Fruit fly (Drosophila melanogaster) whole organism, embryonic: ENCODE results near the gene Lsm12a.

ENCODE experiments used
- Atf6 ChIP-seq: fragments of 200-800 bp; sonication (Bioruptor generic); IDR thresholded peaks from 2 replicates; pipeline ENCODE4 v1.3.6; 2022; ENCODE audit warnings: missing biosample characterization, missing genetic modification characterization
- BtbVII ChIP-seq: fragments of 200-800 bp; sonication (Bioruptor generic); optimal IDR thresholded peaks from 3 replicates; lab custom pipeline; 2017; ENCODE audit warnings: missing biosample characterization, mild to moderate bottlenecking, missing genetic modification characterization
- CG14860 ChIP-seq: fragments of 200-800 bp; sonication (Bioruptor generic); IDR thresholded peaks from 3 replicates; pipeline ENCODE4 v1.3.6; 2022; ENCODE audit warnings: missing biosample characterization, missing genetic modification characterization; ENCODE audit not compliant: partially characterized antibody
- CG15073 ChIP-seq: fragments of 200-800 bp; sonication (Bioruptor generic); optimal IDR thresholded peaks from 2 replicates; lab custom pipeline; 2016; ENCODE audit warnings: missing biosample characterization, missing genetic modification characterization
- CG1647 ChIP-seq: fragments of 200-800 bp; sonication (Bioruptor generic); optimal IDR thresholded peaks from 3 replicates; lab custom pipeline; 2016; ENCODE audit warnings: missing biosample characterization, missing genetic modification characterization
- CG16779 ChIP-seq: fragments of 200-800 bp; sonication (Bioruptor generic); IDR thresholded peaks from 2 replicates; pipeline ENCODE4 v1.3.6; 2022; ENCODE audit warnings: missing biosample characterization, missing genetic modification characterization
- CG16815 ChIP-seq: fragments of 200-800 bp; sonication (Bioruptor generic); optimal IDR thresholded peaks from 3 replicates; lab custom pipeline; 2017; ENCODE audit warnings: missing biosample characterization, mild to moderate bottlenecking, missing genetic modification characterization
- CG1832 ChIP-seq: fragments of 200-800 bp; sonication (Bioruptor generic); optimal IDR thresholded peaks from 2 replicates; lab custom pipeline; 2017; ENCODE audit warnings: missing biosample characterization, mild to moderate bottlenecking, missing genetic modification characterization, inconsistent platforms
- CG18599 ChIP-seq: fragments of 200-800 bp; sonication (Bioruptor generic); optimal IDR thresholded peaks from 3 replicates; lab custom pipeline; 2017; ENCODE audit warnings: missing biosample characterization, missing genetic modification characterization, mild to moderate bottlenecking, moderate library complexity, missing genetic modification reagents
- CG18764 ChIP-seq: fragments of 200-800 bp; sonication (Bioruptor generic); optimal IDR thresholded peaks from 3 replicates; lab custom pipeline; 2016; ENCODE audit warnings: missing biosample characterization, missing genetic modification characterization
- CG2875 ChIP-seq: fragments of 200-800 bp; sonication (Bioruptor generic); optimal IDR thresholded peaks from 2 replicates; lab custom pipeline; 2017; ENCODE audit warnings: missing biosample characterization, mild to moderate bottlenecking, missing genetic modification characterization, missing genetic modification reagents
- CG30020 ChIP-seq: fragments of 200-800 bp; optimal IDR thresholded peaks from 2 replicates; lab custom pipeline; 2019; ENCODE audit warnings: missing biosample characterization, mild to moderate bottlenecking, missing genetic modification characterization, moderate library complexity
- CG3065 ChIP-seq: fragments of 200-800 bp; sonication (Bioruptor generic); optimal IDR thresholded peaks from 2 replicates; lab custom pipeline; 2016; ENCODE audit warnings: missing biosample characterization, missing genetic modification characterization
- CG7372 ChIP-seq: fragments of 200-800 bp; sonication (Bioruptor generic); IDR thresholded peaks from 2 replicates; pipeline ENCODE4 v1.3.6; 2022; ENCODE audit warnings: missing biosample characterization, missing genetic modification characterization
- CG7556 ChIP-seq: fragments of 200-800 bp; sonication (Bioruptor generic); optimal IDR thresholded peaks from 2 replicates; lab custom pipeline; 2017; ENCODE audit warnings: missing biosample characterization, mild to moderate bottlenecking, missing genetic modification characterization
- CG7745 ChIP-seq: fragments of 200-800 bp; sonication (Bioruptor generic); optimal IDR thresholded peaks from 2 replicates; lab custom pipeline; 2018; ENCODE audit warnings: missing biosample characterization, mild to moderate bottlenecking, missing genetic modification characterization, moderate library complexity
- CG8281 ChIP-seq: fragments of 200-800 bp; sonication (Bioruptor generic); optimal IDR thresholded peaks from 2 replicates; lab custom pipeline; 2018; ENCODE audit warnings: missing biosample characterization, mild to moderate bottlenecking, missing genetic modification characterization, moderate library complexity
- CG8478 ChIP-seq: fragments of >200 bp; optimal IDR thresholded peaks from 2 replicates; lab custom pipeline; 2018
- CTCF ChIP-seq: fragments of 200-800 bp; sonication (Bioruptor generic); optimal IDR thresholded peaks from 2 replicates; lab custom pipeline; 2017; ENCODE audit warnings: missing biosample characterization, mild to moderate bottlenecking, missing genetic modification characterization, moderate library complexity
- Doc2 ChIP-seq: fragments of 200-800 bp; sonication (Bioruptor generic); IDR thresholded peaks from 2 replicates; pipeline ENCODE4 v1.3.6; 2022; ENCODE audit warnings: missing biosample characterization, missing genetic modification characterization
- Dp ChIP-seq: fragments of 200-800 bp; sonication (Bioruptor generic); optimal IDR thresholded peaks from 2 replicates; lab custom pipeline; 2018; ENCODE audit warnings: missing biosample characterization, mild to moderate bottlenecking, missing genetic modification characterization, moderate library complexity
- Ets97D ChIP-seq: fragments of 200-800 bp; sonication (Bioruptor generic); optimal IDR thresholded peaks from 3 replicates; lab custom pipeline; 2016; ENCODE audit warnings: missing biosample characterization, missing genetic modification characterization
- Fer2 ChIP-seq: fragments of 200-800 bp; sonication (Bioruptor generic); optimal IDR thresholded peaks from 2 replicates; lab custom pipeline; 2018; ENCODE audit warnings: missing biosample characterization, mild to moderate bottlenecking, missing genetic modification characterization, moderate library complexity
- HmgD ChIP-seq: fragments of 200-800 bp; sonication (Bioruptor generic); optimal IDR thresholded peaks from 3 replicates; lab custom pipeline; 2016; ENCODE audit warnings: missing biosample characterization, missing genetic modification characterization
- Mrtf ChIP-seq: fragments of 200-800 bp; sonication (Bioruptor generic); IDR thresholded peaks from 3 replicates; pipeline ENCODE4 v1.3.6; 2022; ENCODE audit warnings: missing biosample characterization, missing genetic modification characterization
- NK7.1 ChIP-seq: fragments of 200-800 bp; sonication (Bioruptor generic); optimal IDR thresholded peaks from 3 replicates; lab custom pipeline; 2016; ENCODE audit warnings: missing biosample characterization, missing genetic modification characterization
- Pdp1 ChIP-seq, 2 experiments: fragments of 200-800 bp; sonication (Bioruptor generic); optimal IDR thresholded peaks; 3 replicates each; lab custom pipeline; 2016; ENCODE audit warnings: missing biosample characterization in 2 of 2, missing genetic modification characterization in 2 of 2, mild to moderate bottlenecking in 1 of 2, moderate library complexity in 1 of 2
- Rfx ChIP-seq: fragments of 200-800 bp; sonication (Bioruptor generic); IDR thresholded peaks from 2 replicates; pipeline ENCODE4 v1.3.6; 2022; ENCODE audit warnings: missing biosample characterization, missing genetic modification characterization
- Scr ChIP-seq: fragments of 200-800 bp; sonication (Bioruptor generic); IDR thresholded peaks from 2 replicates; pipeline ENCODE4 v1.3.6; 2022; ENCODE audit warnings: missing biosample characterization, missing genetic modification characterization; ENCODE audit not compliant: partially characterized antibody
- Sry-β ChIP-seq: fragments of 200-800 bp; sonication (Bioruptor generic); optimal IDR thresholded peaks from 2 replicates; lab custom pipeline; 2018; ENCODE audit warnings: missing biosample characterization, mild to moderate bottlenecking, missing genetic modification characterization, moderate library complexity
- Stat92E ChIP-seq, 3 experiments: fragments of >200 bp in 2 of 3; fragments of 200-800 bp in 1 of 3; sonication (Bioruptor generic) in 1 of 3; optimal IDR thresholded peaks; 2 replicates each; lab custom pipeline; 2017 to 2019; ENCODE audit warnings: missing biosample characterization in 3 of 3, missing genetic modification characterization in 3 of 3, mild to moderate bottlenecking in 1 of 3, moderate library complexity in 1 of 3
- Vsx1 ChIP-seq: fragments of 200-800 bp; sonication (Bioruptor generic); optimal IDR thresholded peaks from 2 replicates; lab custom pipeline; 2017; ENCODE audit warnings: missing biosample characterization, mild to moderate bottlenecking, missing genetic modification characterization, missing genetic modification reagents
- ac ChIP-seq: fragments of 200-800 bp; sonication (Bioruptor generic); optimal IDR thresholded peaks from 3 replicates; lab custom pipeline; 2017; ENCODE audit warnings: missing biosample characterization, mild to moderate bottlenecking, missing genetic modification characterization
- bbx ChIP-seq: fragments of 200-800 bp; sonication (Bioruptor generic); IDR thresholded peaks from 2 replicates; pipeline ENCODE4 v1.3.6; 2022; ENCODE audit warnings: missing biosample characterization, missing genetic modification characterization; ENCODE audit not compliant: partially characterized antibody
- chm ChIP-seq: fragments of 200-800 bp; sonication (Bioruptor generic); IDR thresholded peaks from 2 replicates; pipeline ENCODE4 v1.3.6; 2022; ENCODE audit warnings: missing biosample characterization, missing genetic modification characterization
- cwo ChIP-seq: fragments of 200-800 bp; sonication (Bioruptor generic); optimal IDR thresholded peaks from 3 replicates; lab custom pipeline; 2017; ENCODE audit warnings: missing biosample characterization, missing genetic modification characterization, mild to moderate bottlenecking, moderate library complexity, missing genetic modification reagents
- dimm ChIP-seq: fragments of 200-800 bp; sonication (Bioruptor generic); IDR thresholded peaks from 2 replicates; pipeline ENCODE4 v1.3.6; 2022; ENCODE audit warnings: missing biosample characterization, missing genetic modification characterization
- klu ChIP-seq: fragments of 200-800 bp; sonication (Bioruptor generic); IDR thresholded peaks from 2 replicates; pipeline ENCODE4 v1.3.6; 2022; ENCODE audit warnings: missing biosample characterization, missing genetic modification characterization
- p53 ChIP-seq: fragments of 200-800 bp; sonication (Bioruptor generic); optimal IDR thresholded peaks from 2 replicates; lab custom pipeline; 2016; ENCODE audit warnings: missing biosample characterization, missing genetic modification characterization
- prd ChIP-seq, 3 experiments: fragments of >200 bp in 2 of 3; fragments of 200-800 bp in 1 of 3; sonication (Bioruptor generic) in 1 of 3; optimal IDR thresholded peaks in 2 of 3; IDR thresholded peaks in 1 of 3; 2 replicates in 2 of 3; 3 replicates in 1 of 3; pipeline versions ENCODE4 v1.3.6 to Lab custom; 2017 to 2022; ENCODE audit warnings: missing biosample characterization in 1 of 3, missing genetic modification characterization in 1 of 3
- psq ChIP-seq: fragments of 200-800 bp; sonication (Bioruptor generic); optimal IDR thresholded peaks from 2 replicates; lab custom pipeline; 2017; ENCODE audit warnings: missing biosample characterization, missing genetic modification characterization
- sima ChIP-seq: fragments of 200-800 bp; sonication (Bioruptor generic); optimal IDR thresholded peaks from 2 replicates; lab custom pipeline; 2016; ENCODE audit warnings: missing biosample characterization, missing genetic modification characterization
- sisA ChIP-seq: fragments of 200-800 bp; sonication (Bioruptor generic); IDR thresholded peaks from 2 replicates; pipeline ENCODE4 v1.3.6; 2022; ENCODE audit warnings: missing biosample characterization, missing genetic modification characterization
- sna ChIP-seq: fragments of 200-800 bp; sonication (Bioruptor generic); IDR thresholded peaks from 2 replicates; pipeline ENCODE4 v1.3.6; 2022; ENCODE audit warnings: missing biosample characterization, missing genetic modification characterization; ENCODE audit not compliant: partially characterized antibody
- tgo ChIP-seq: fragments of 200-800 bp; sonication (Bioruptor generic); IDR thresholded peaks from 3 replicates; pipeline ENCODE4 v1.3.6; 2022; ENCODE audit warnings: missing biosample characterization, missing genetic modification characterization
- tin ChIP-seq: fragments of 200-800 bp; sonication (Bioruptor generic); optimal IDR thresholded peaks from 3 replicates; lab custom pipeline; 2016; ENCODE audit warnings: missing biosample characterization, missing genetic modification characterization
- tio ChIP-seq: fragments of 200-800 bp; sonication (Bioruptor generic); optimal IDR thresholded peaks from 2 replicates; lab custom pipeline; 2017; ENCODE audit warnings: missing biosample characterization, missing genetic modification characterization, inconsistent platforms
- tll ChIP-seq, 2 experiments: fragments of 200-800 bp in 1 of 2; fragments of >200 bp in 1 of 2; sonication (Bioruptor generic) in 1 of 2; optimal IDR thresholded peaks; 2 replicates each; lab custom pipeline; 2017 to 2019; ENCODE audit warnings: missing biosample characterization in 2 of 2, missing genetic modification characterization in 2 of 2, mild to moderate bottlenecking in 1 of 2, moderate library complexity in 1 of 2
- wek ChIP-seq: fragments of 200-800 bp; sonication (Bioruptor generic); optimal IDR thresholded peaks from 3 replicates; lab custom pipeline; 2018; ENCODE audit warnings: missing biosample characterization, mild to moderate bottlenecking, missing genetic modification characterization, moderate library complexity
- yki ChIP-seq: fragments of >200 bp; optimal IDR thresholded peaks from 3 replicates; lab custom pipeline; 2018
- zfh2 ChIP-seq: fragments of 200-800 bp; sonication (Bioruptor generic); optimal IDR thresholded peaks from 2 replicates; lab custom pipeline; 2016; ENCODE audit warnings: missing biosample characterization, missing genetic modification characterization

Lsm12a gene

DNA sequence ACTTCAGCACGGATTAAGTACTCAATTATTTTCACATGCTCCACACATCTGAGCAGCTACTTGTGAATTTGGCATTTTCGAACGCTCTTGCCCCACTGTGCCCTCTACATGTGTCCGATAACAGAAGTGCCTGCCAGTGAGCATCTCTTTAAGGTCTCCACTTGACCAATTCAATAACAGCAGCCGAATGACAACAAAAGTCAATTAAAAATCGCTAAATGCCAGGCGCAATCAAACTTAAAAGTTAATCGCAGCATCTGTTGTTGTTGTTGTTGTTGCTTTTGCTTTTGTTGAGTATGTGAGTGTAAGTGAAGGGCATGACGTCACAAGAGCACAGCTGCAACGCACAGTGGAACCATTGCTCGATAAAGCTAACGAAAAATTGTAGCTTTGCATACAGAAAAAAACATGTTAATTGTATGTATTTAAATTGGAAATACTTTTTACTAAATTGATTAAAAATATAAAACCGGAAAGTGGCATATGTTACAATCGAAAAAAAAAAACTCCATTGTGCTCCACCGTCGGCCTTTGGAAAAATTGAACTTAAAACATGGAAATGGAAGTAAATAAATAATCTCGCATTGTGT lies 3.5 kb upstream of the Lsm12a start (continued):
- TF ChIP-seq Ets97D (no peak), chm (no peak), CG8281 (tag; lab: Kevin White, UChicago) (no peak), Mrtf (GFP tag; lab: Robert Waterston, UW) (no peak), Scr (GFP tag; lab: Robert Waterston, UW) (no peak), CG7745 (tag; lab: Kevin White, UChicago) (no peak), CG3065 (GFP tag; lab: Kevin White, UChicago) (no peak), tgo (GFP tag; lab: Robert Waterston, UW) (peak; percentile 20; the same call in 1 of the 3 replicates), CG7372 (GFP tag; lab: Robert Waterston, UW) (no peak), sima (GFP tag; lab: Kevin White, UChicago) (no peak), sna (GFP tag; lab: Robert Waterston, UW) (no peak), CG2875 (GFP tag; lab: Kevin White, UChicago) (no peak), bbx (GFP tag; lab: Robert Waterston, UW) (0 out of 2 replicates have a peak, but pooled peaks have one; percentile 7), CG16779 (GFP tag; lab: Robert Waterston, UW) (no peak), tll (GFP tag; optimal IDR thresholded peaks at IDR 0.05; lab: Kevin White, UChicago) (no peak), dimm (GFP tag; lab: Robert Waterston, UW) (no peak), Stat92E (GFP tag; optimal IDR thresholded peaks at IDR 0.05; lab: Kevin White, UChicago) (no peak), Sry-β (GFP tag; lab: Kevin White, UChicago) (no peak), Atf6 (GFP tag; lab: Robert Waterston, UW) (no peak), sisA (peak; percentile 34; the same call in 1 of the 2 replicates), psq (GFP tag; lab: Kevin White, UChicago) (no peak), p53 (GFP tag; lab: Kevin White, UChicago) (no peak), Rfx (GFP tag; lab: Robert Waterston, UW) (peak; percentile 23), CG1832 (no peak), CG7556 (GFP tag; lab: Kevin White, UChicago) (no peak), CG14860 (no peak), cwo (GFP tag; lab: Kevin White, UChicago) (no peak), Vsx1 (GFP tag; lab: Kevin White, UChicago) (no peak), yki (lab: Kevin White, UChicago) (no peak), Fer2 (no peak), tio (GFP tag; lab: Kevin White, UChicago) (no peak), CTCF (GFP tag; lab: Kevin White, UChicago) (no peak), prd (optimal IDR thresholded peaks at IDR 0.05; lab: Kevin White, UChicago) (no peak), prd (GFP tag; IDR thresholded peaks at IDR 0.05; lab: Robert Waterston, UW) (peak; percentile 27), Dp (GFP tag; lab: Kevin White, UChicago) (no peak), CG16815 (GFP tag; lab: Kevin White, UChicago) (no peak), Pdp1 (GFP tag; optimal IDR thresholded peaks at IDR 0.05; lab: Kevin White, UChicago) (peak in 1 of 2 experiments; percentile 27), zfh2 (peak; percentile 7), NK7.1 (GFP tag; lab: Kevin White, UChicago) (no peak), HmgD (no peak), tin (GFP tag; lab: Kevin White, UChicago) (peak; percentile 28), CG1647 (GFP tag; lab: Kevin White, UChicago) (no peak), CG30020 (tag; lab: Kevin White, UChicago) (no peak), ac (GFP tag; lab: Kevin White, UChicago) (no peak), BtbVII (GFP tag; lab: Kevin White, UChicago) (no peak), wek (GFP tag; lab: Kevin White, UChicago) (no peak), CG15073 (GFP tag; lab: Kevin White, UChicago) (no peak), Doc2 (GFP tag; lab: Robert Waterston, UW) (no peak), CG18764 (GFP tag; lab: Kevin White, UChicago) (no peak), CG18599 (GFP tag; lab: Kevin White, UChicago) (peak; percentile 29), klu (GFP tag; lab: Robert Waterston, UW) (no peak), CG8478 (lab: Kevin White, UChicago) (no peak)
